Worm (Caenorhabditis elegans) whole organism, midembryonic: Measurements from ENCODE around the gene R04F11.3.

Source experiments
- T22C8.4 ChIP-seq: fragments of 200-800 bp; sonication (Bioruptor generic); IDR thresholded peaks from 2 replicates; pipeline ENCODE4 v1.3.6; 2022; ENCODE audit warnings: missing genetic modification characterization, missing compliant biosample characterization
- cog-1 ChIP-seq: sonication (generic microtip); optimal IDR thresholded peaks from 2 replicates; lab custom pipeline; 2016; ENCODE audit warnings: missing genetic modification characterization, missing compliant biosample characterization
- flt-1 ChIP-seq: fragments of 200-800 bp; sonication (Bioruptor generic); IDR thresholded peaks from 2 replicates; pipeline ENCODE4 v1.3.6; 2022; ENCODE audit warnings: missing genetic modification characterization, missing compliant biosample characterization
- klf-2 ChIP-seq: fragments of 200-800 bp; sonication (Bioruptor generic); conservative IDR thresholded peaks from 2 replicates; pipeline ENCODE4 v1.3.6; 2022; ENCODE audit warnings: missing genetic modification reagents, missing genetic modification characterization, missing compliant biosample characterization
- med-1 ChIP-seq: sonication (generic microtip); optimal IDR thresholded peaks from 2 replicates; lab custom pipeline; 2017; ENCODE audit warnings: missing genetic modification characterization, mild to moderate bottlenecking, missing compliant biosample characterization, antibody characterized with exemption, missing genetic modification reagents; ENCODE audit not compliant: insufficient read depth
- ref-1 ChIP-seq: fragments of 200-800 bp; sonication (Bioruptor generic); conservative IDR thresholded peaks from 2 replicates; pipeline ENCODE4 v1.3.6; 2022; ENCODE audit warnings: missing genetic modification reagents, missing genetic modification characterization, missing compliant biosample characterization
- tab-1 ChIP-seq: fragments of 200-800 bp; sonication (Bioruptor generic); IDR thresholded peaks from 2 replicates; pipeline ENCODE4 v1.3.6; 2022; ENCODE audit warnings: missing genetic modification characterization, missing compliant biosample characterization
- ztf-23 ChIP-seq: fragments of 200-800 bp; sonication (Bioruptor generic); IDR thresholded peaks from 2 replicates; pipeline ENCODE4 v1.3.6; 2022; ENCODE audit warnings: missing genetic modification reagents, missing genetic modification characterization, missing compliant biosample characterization
- ztf-29 ChIP-seq: fragments of 200-800 bp; sonication (Bioruptor generic); IDR thresholded peaks from 2 replicates; pipeline ENCODE4 v1.3.6; 2022; ENCODE audit warnings: missing genetic modification reagents, missing genetic modification characterization, missing compliant biosample characterization

DNA sequence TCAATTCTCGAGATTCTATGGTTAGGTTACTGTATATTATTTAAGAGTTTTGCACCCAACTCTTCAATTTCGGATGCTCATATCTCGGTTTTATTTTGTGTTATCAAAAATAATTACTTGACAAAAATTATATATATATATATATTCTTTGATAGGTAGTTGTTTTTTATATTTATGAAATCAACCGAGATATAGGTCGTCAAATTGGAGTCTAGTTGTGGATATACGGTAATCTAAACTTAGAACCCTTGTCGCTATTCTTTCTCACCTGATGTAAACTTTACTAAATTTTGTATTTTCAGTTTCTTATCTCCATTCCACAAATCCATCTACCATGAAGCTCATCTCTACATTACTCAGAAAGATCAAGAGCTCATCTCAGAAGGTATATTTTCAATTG is 33.8 kb downstream of the R04F11.3 start, which contains the start of gene F55C5.10:
- no peak for TF ChIP-seq klf-2 (GFP tag; lab: Robert Waterston, UW)
- no peak for TF ChIP-seq tab-1 (GFP tag; lab: Robert Waterston, UW)
- TF ChIP-seq med-1, result no peak
- TF ChIP-seq flt-1 (GFP tag; lab: Robert Waterston, UW), result no peak
- no peak for TF ChIP-seq ref-1
- TF ChIP-seq ztf-23 (GFP tag; lab: Robert Waterston, UW), result no peak
- no peak for TF ChIP-seq cog-1 (tag; lab: Kevin White, UChicago)
- TF ChIP-seq T22C8.4 (GFP tag; lab: Robert Waterston, UW), result no peak
- TF ChIP-seq ztf-29 (GFP tag; lab: Robert Waterston, UW), result no peak
